Worm (Caenorhabditis elegans) whole organism, L3 larva: ENCODE results near the gene F12A10.8.

Experiments
- ceh-82 ChIP-seq: fragments of 150-350 bp; optimal IDR thresholded peaks from 2 replicates; lab custom pipeline; 2014; ENCODE audit warnings: missing biosample characterization, missing genetic modification characterization
- daf-12 ChIP-seq: fragments of 150-350 bp; optimal IDR thresholded peaks from 2 replicates; lab custom pipeline; 2014; ENCODE audit warnings: missing biosample characterization, missing genetic modification reagents, missing genetic modification characterization
- elt-1 ChIP-seq: fragments of 150-350 bp; optimal IDR thresholded peaks from 2 replicates; lab custom pipeline; 2014; ENCODE audit warnings: missing biosample characterization, missing genetic modification characterization
- elt-2 ChIP-seq: sonication (generic microtip); optimal IDR thresholded peaks from 2 replicates; lab custom pipeline; 2016; ENCODE audit warnings: missing genetic modification reagents, mild to moderate bottlenecking, missing genetic modification characterization, missing compliant biosample characterization
- elt-3 ChIP-seq, 3 experiments: fragments of 150-350 bp in 1 of 3; sonication (generic microtip) in 2 of 3; optimal IDR thresholded peaks; 2 replicates in 2 of 3; 4 replicates in 1 of 3; lab custom pipeline; 2014 to 2017; ENCODE audit warnings: missing biosample characterization in 3 of 3, missing genetic modification characterization in 3 of 3
- eor-1 ChIP-seq, 2 experiments: fragments of 150-350 bp; optimal IDR thresholded peaks; 2 replicates each; lab custom pipeline; 2014 to 2018; ENCODE audit warnings: missing biosample characterization in 2 of 2, missing genetic modification characterization in 2 of 2
- fkh-10 ChIP-seq: sonication (generic microtip); optimal IDR thresholded peaks from 2 replicates; lab custom pipeline; 2017; ENCODE audit warnings: missing biosample characterization, missing genetic modification reagents, missing genetic modification characterization
- fkh-2 ChIP-seq: fragments of 150-350 bp; optimal IDR thresholded peaks from 2 replicates; lab custom pipeline; 2014; ENCODE audit warnings: missing biosample characterization, missing genetic modification reagents, missing genetic modification characterization
- fos-1 ChIP-seq: fragments of 150-350 bp; optimal IDR thresholded peaks from 2 replicates; lab custom pipeline; 2014; ENCODE audit warnings: missing biosample characterization, missing genetic modification characterization
- hmg-11 ChIP-seq: sonication (generic microtip); optimal IDR thresholded peaks from 2 replicates; lab custom pipeline; 2016; ENCODE audit warnings: missing genetic modification characterization, missing compliant biosample characterization
- jun-1 ChIP-seq: fragments of 150-350 bp; optimal IDR thresholded peaks from 2 replicates; lab custom pipeline; 2014; ENCODE audit warnings: missing biosample characterization, missing genetic modification reagents, missing genetic modification characterization
- lin-15B ChIP-seq: fragments of 150-350 bp; optimal IDR thresholded peaks from 2 replicates; lab custom pipeline; 2014; ENCODE audit warnings: missing biosample characterization, missing genetic modification characterization
- lin-39 ChIP-seq: fragments of 150-350 bp; optimal IDR thresholded peaks from 2 replicates; lab custom pipeline; 2018; ENCODE audit warnings: missing biosample characterization, missing genetic modification reagents, missing genetic modification characterization
- lsy-12 ChIP-seq: sonication (generic microtip); optimal IDR thresholded peaks from 2 replicates; lab custom pipeline; 2016; ENCODE audit warnings: mild to moderate bottlenecking, missing genetic modification characterization, missing compliant biosample characterization
- mml-1 ChIP-seq: fragments of 150-350 bp; sonication (generic microtip); optimal IDR thresholded peaks from 3 replicates; lab custom pipeline; 2014; ENCODE audit warnings: missing biosample characterization, missing genetic modification characterization
- nfya-1 ChIP-seq: sonication (generic microtip); optimal IDR thresholded peaks from 2 replicates; lab custom pipeline; 2017; ENCODE audit warnings: missing genetic modification characterization, mild to moderate bottlenecking, missing compliant biosample characterization, antibody characterized with exemption, moderate library complexity; ENCODE audit not compliant: insufficient read depth
- nhr-11 ChIP-seq: fragments of 150-350 bp; optimal IDR thresholded peaks from 2 replicates; lab custom pipeline; 2014; ENCODE audit warnings: missing biosample characterization, missing genetic modification characterization
- nhr-12 ChIP-seq: fragments of 150-350 bp; optimal IDR thresholded peaks from 2 replicates; lab custom pipeline; 2014; ENCODE audit warnings: missing biosample characterization, missing genetic modification characterization
- nhr-237 ChIP-seq: fragments of 150-350 bp; optimal IDR thresholded peaks from 2 replicates; lab custom pipeline; 2014; ENCODE audit warnings: missing biosample characterization, missing genetic modification characterization
- nhr-25 ChIP-seq: sonication (generic microtip); optimal IDR thresholded peaks from 2 replicates; lab custom pipeline; 2017; ENCODE audit warnings: missing biosample characterization, missing genetic modification characterization
- nhr-28 ChIP-seq: fragments of 150-350 bp; optimal IDR thresholded peaks from 2 replicates; lab custom pipeline; 2014; ENCODE audit warnings: missing biosample characterization, missing genetic modification characterization
- nhr-43 ChIP-seq: sonication (generic microtip); optimal IDR thresholded peaks from 2 replicates; lab custom pipeline; 2016; ENCODE audit warnings: mild to moderate bottlenecking, missing genetic modification characterization, missing compliant biosample characterization; ENCODE audit not compliant: poor library complexity, severe bottlenecking
- nhr-67 ChIP-seq: fragments of 150-350 bp; optimal IDR thresholded peaks from 2 replicates; lab custom pipeline; 2014; ENCODE audit warnings: missing biosample characterization, missing genetic modification characterization
- nhr-76 ChIP-seq: fragments of 150-350 bp; sonication (generic microtip); optimal IDR thresholded peaks from 5 replicates; lab custom pipeline; 2014; ENCODE audit warnings: missing biosample characterization, missing genetic modification characterization
- nhr-77 ChIP-seq: fragments of 150-350 bp; optimal IDR thresholded peaks from 2 replicates; lab custom pipeline; 2014; ENCODE audit warnings: missing biosample characterization, missing genetic modification characterization
- pha-4 ChIP-seq: fragments of 150-350 bp; optimal IDR thresholded peaks from 2 replicates; lab custom pipeline; 2014; ENCODE audit warnings: missing biosample characterization, missing genetic modification reagents, missing genetic modification characterization
- pqm-1 ChIP-seq: fragments of 150-350 bp; optimal IDR thresholded peaks from 2 replicates; lab custom pipeline; 2017; ENCODE audit warnings: missing biosample characterization, missing genetic modification characterization, inconsistent platforms
- tbx-2 ChIP-seq: sonication (generic microtip); optimal IDR thresholded peaks from 2 replicates; lab custom pipeline; 2016; ENCODE audit warnings: mild to moderate bottlenecking, missing genetic modification characterization, missing compliant biosample characterization
- unc-39 ChIP-seq: sonication (generic microtip); optimal IDR thresholded peaks from 4 replicates; lab custom pipeline; 2017; ENCODE audit warnings: missing biosample characterization, missing genetic modification characterization
- unc-62 ChIP-seq: fragments of 150-350 bp; sonication (generic microtip); optimal IDR thresholded peaks from 4 replicates; lab custom pipeline; 2014; ENCODE audit warnings: missing biosample characterization, missing genetic modification reagents, missing genetic modification characterization
- ztf-11 ChIP-seq: fragments of 150-350 bp; optimal IDR thresholded peaks from 2 replicates; lab custom pipeline; 2014; ENCODE audit warnings: missing biosample characterization, missing genetic modification characterization
- ztf-4 ChIP-seq: fragments of 150-350 bp; optimal IDR thresholded peaks from 2 replicates; lab custom pipeline; 2014; ENCODE audit warnings: missing biosample characterization, missing genetic modification characterization

Gene F12A10.8

ce11 chrII:5511417-5512353 is 10.8 kb upstream of the F12A10.8 start:
- TF ChIP-seq ceh-82 (tag; lab: Kevin White, UChicago) (no peak), unc-62 (GFP tag; lab: Kevin White, UChicago) (no peak), nfya-1 (tag; lab: Kevin White, UChicago) (peak; percentile 64), lsy-12 (tag; lab: Kevin White, UChicago) (no peak), fkh-10 (GFP tag; lab: Kevin White, UChicago) (no peak), elt-1 (peak; percentile 63), unc-39 (tag; lab: Kevin White, UChicago) (no peak), nhr-12 (no peak), ztf-4 (no peak), tbx-2 (no peak), nhr-76 (tag; lab: Kevin White, UChicago) (no peak), lin-15B (tag; lab: Kevin White, UChicago) (peak; percentile 2), pqm-1 (tag; lab: Kevin White, UChicago) (no peak), nhr-25 (tag; lab: Kevin White, UChicago) (peak; percentile 39), pha-4 (tag; lab: Kevin White, UChicago) (peak; percentile 38), ztf-11 (no peak)
- TF ChIP-seq, all 47 proteins: peak for 5

ce11 chrII:5505820-5506287 is 5.0 kb upstream of the F12A10.8 start, which contains the start of gene npp-24:
Gene npp-24, plus strand, starts transcription at chrII:5505870.
- TF ChIP-seq elt-2 (tag; lab: Kevin White, UChicago), result peak; percentile 23
- TF ChIP-seq lin-15B (tag; lab: Kevin White, UChicago), result peak; percentile 1
- TF ChIP-seq pha-4 (tag; lab: Kevin White, UChicago), result peak; percentile 27
- no peak for TF ChIP-seq lsy-12 (tag; lab: Kevin White, UChicago)
- TF ChIP-seq, all 47 proteins: peak for 3

- peak; percentile 67 for TF ChIP-seq elt-2 (tag; lab: Kevin White, UChicago)
- no peak for TF ChIP-seq nhr-237 (tag; lab: Kevin White, UChicago)
Measured at ce11 chrII:5503760-5504159, 2.9 kb upstream of the F12A10.8 start, which contains the start of gene cyp-44A1. Gene cyp-44A1, plus strand, starts transcription at chrII:5504044.

ce11 chrII:5500470-5500869 is 394 bp downstream of the F12A10.8 start, which contains the start of gene fzy-1:
Gene fzy-1, plus strand, starts transcription at chrII:5500770.
- TF ChIP-seq ceh-82 (tag; lab: Kevin White, UChicago) (no peak), nhr-237 (tag; lab: Kevin White, UChicago) (no peak), nhr-43 (tag; lab: Kevin White, UChicago) (no peak), nhr-67 (tag; lab: Kevin White, UChicago) (no peak), jun-1 (tag; lab: Kevin White, UChicago) (no peak), ztf-11 (no peak), daf-12 (tag; lab: Kevin White, UChicago) (no peak), hmg-11 (tag; lab: Kevin White, UChicago) (no peak), nhr-77 (tag; lab: Kevin White, UChicago) (no peak), fos-1 (tag; lab: Kevin White, UChicago) (no peak), eor-1 (tag; optimal IDR thresholded peaks at IDR 0.05; lab: Kevin White, UChicago) (no peak), fkh-2 (tag; lab: Kevin White, UChicago) (no peak), elt-3 (tag; optimal IDR thresholded peaks at IDR 0.05; lab: Kevin White, UChicago) (no peak), unc-39 (tag; lab: Kevin White, UChicago) (no peak), mml-1 (tag; lab: Kevin White, UChicago) (no peak), nhr-28 (tag; lab: Kevin White, UChicago) (no peak), nhr-11 (tag; lab: Kevin White, UChicago) (no peak), lin-39 (tag; lab: Kevin White, UChicago) (no peak), ztf-4 (no peak)
- TF ChIP-seq, all 47 proteins: peak for 0
